Worm (Caenorhabditis elegans) whole organism, young adult: ENCODE measurements around the gene srxa-2.
A peak's percentile ranks its signal among the peaks of the same experiment; 100 is the strongest.

Source experiments
- B0035.1 ChIP-seq: sonication (generic microtip); optimal IDR thresholded peaks from 2 replicates; lab custom pipeline; 2016; ENCODE audit warnings: missing genetic modification characterization, mild to moderate bottlenecking, missing compliant biosample characterization, missing genotype, missing genetic modification reagents
- F39B2.1 ChIP-seq: fragments of 200-800 bp; sonication (Bioruptor generic); IDR thresholded peaks from 2 replicates; pipeline ENCODE4 v1.3.6; 2022; ENCODE audit warnings: missing genetic modification reagents, missing genetic modification characterization, missing compliant biosample characterization
- F49E8.2 ChIP-seq: sonication (generic microtip); optimal IDR thresholded peaks from 3 replicates; lab custom pipeline; 2017; ENCODE audit warnings: missing genetic modification characterization, mild to moderate bottlenecking, missing compliant biosample characterization, antibody characterized with exemption, moderate library complexity; ENCODE audit not compliant: insufficient read depth
- F52B5.7 ChIP-seq: sonication (generic microtip); optimal IDR thresholded peaks from 2 replicates; lab custom pipeline; 2016; ENCODE audit warnings: mild to moderate bottlenecking, missing genetic modification characterization, missing compliant biosample characterization
- F55B11.4 ChIP-seq: sonication (generic microtip); optimal IDR thresholded peaks from 2 replicates; lab custom pipeline; 2016; ENCODE audit warnings: missing compliant biosample characterization, missing genetic modification characterization, borderline replicate concordance; ENCODE audit not compliant: insufficient read depth
- Y67H2A.10 ChIP-seq: fragments of 200-800 bp; sonication (Bioruptor generic); conservative IDR thresholded peaks from 2 replicates; pipeline ENCODE4 v1.3.6; 2022; ENCODE audit warnings: missing genetic modification reagents, missing genetic modification characterization, missing compliant biosample characterization
- Y79H2A.3 ChIP-seq: fragments of 200-800 bp; sonication (Bioruptor generic); conservative IDR thresholded peaks from 2 replicates; pipeline ENCODE4 v1.3.6; 2022; ENCODE audit warnings: missing genetic modification reagents, missing genetic modification characterization, missing compliant biosample characterization
- akir-1 ChIP-seq: fragments of 200-800 bp; sonication (Bioruptor generic); optimal IDR thresholded peaks from 2 replicates; lab custom pipeline; 2018; ENCODE audit warnings: mild to moderate bottlenecking, missing genetic modification characterization, moderate library complexity, missing compliant biosample characterization
- aptf-2 ChIP-seq: fragments of 200-800 bp; sonication (Bioruptor generic); conservative IDR thresholded peaks from 2 replicates; pipeline ENCODE4 v1.3.6; 2022; ENCODE audit warnings: missing genetic modification reagents, missing genetic modification characterization, missing compliant biosample characterization
- aptf-3 ChIP-seq: fragments of 200-800 bp; sonication (Bioruptor generic); IDR thresholded peaks from 2 replicates; pipeline ENCODE4 v1.3.6; 2022; ENCODE audit warnings: missing genetic modification characterization, missing compliant biosample characterization
- atf-7 ChIP-seq: sonication (generic microtip); optimal IDR thresholded peaks from 2 replicates; lab custom pipeline; 2017; ENCODE audit warnings: mild to moderate bottlenecking, missing genetic modification characterization, missing compliant biosample characterization
- attf-3 ChIP-seq: fragments of 200-800 bp; sonication (Bioruptor generic); conservative IDR thresholded peaks from 2 replicates; pipeline ENCODE4 v1.3.6; 2022; ENCODE audit warnings: missing genetic modification reagents, missing genetic modification characterization, missing compliant biosample characterization
- attf-5 ChIP-seq: fragments of 200-800 bp; sonication (Bioruptor generic); optimal IDR thresholded peaks from 2 replicates; lab custom pipeline; 2018; ENCODE audit warnings: mild to moderate bottlenecking, missing genetic modification characterization, missing compliant biosample characterization
- attf-6 ChIP-seq: fragments of 200-800 bp; sonication (Bioruptor generic); IDR thresholded peaks from 2 replicates; pipeline ENCODE4 v1.3.6; 2022; ENCODE audit warnings: missing genetic modification reagents, missing genetic modification characterization, missing compliant biosample characterization
- cebp-1 ChIP-seq, 2 experiments: fragments of 200-800 bp in 1 of 2; sonication (Bioruptor generic) in 1 of 2; sonication (generic microtip) in 1 of 2; IDR thresholded peaks in 1 of 2; optimal IDR thresholded peaks in 1 of 2; 2 replicates each; pipeline versions ENCODE4 v1.3.6 to Lab custom; 2017 to 2022; ENCODE audit warnings: missing compliant biosample characterization in 2 of 2, missing genetic modification characterization in 2 of 2, mild to moderate bottlenecking in 1 of 2, missing genetic modification reagents in 1 of 2, moderate library complexity in 1 of 2
- cebp-2 ChIP-seq: fragments of 200-800 bp; sonication (Bioruptor generic); IDR thresholded peaks from 2 replicates; pipeline ENCODE4 v1.3.6; 2022; ENCODE audit warnings: missing genetic modification characterization, missing compliant biosample characterization
- ceh-91 ChIP-seq: fragments of 200-800 bp; sonication (Bioruptor generic); IDR thresholded peaks from 2 replicates; pipeline ENCODE4 v1.3.6; 2022; ENCODE audit warnings: missing genetic modification reagents, missing genetic modification characterization, missing compliant biosample characterization
- chd-7 ChIP-seq: sonication (generic microtip); optimal IDR thresholded peaks from 2 replicates; lab custom pipeline; 2016; ENCODE audit warnings: mild to moderate bottlenecking, missing genetic modification characterization, moderate library complexity, missing compliant biosample characterization
- dpff-1 ChIP-seq: sonication (generic microtip); optimal IDR thresholded peaks from 2 replicates; lab custom pipeline; 2017; ENCODE audit warnings: mild to moderate bottlenecking, missing genetic modification characterization, missing compliant biosample characterization
- fkh-3 ChIP-seq: sonication (generic microtip); optimal IDR thresholded peaks from 2 replicates; lab custom pipeline; 2016; ENCODE audit warnings: mild to moderate bottlenecking, missing genetic modification characterization, missing compliant biosample characterization
- gei-17 ChIP-seq: fragments of 200-800 bp; sonication (Bioruptor generic); optimal IDR thresholded peaks from 2 replicates; lab custom pipeline; 2018; ENCODE audit warnings: mild to moderate bottlenecking, missing genetic modification characterization, missing compliant biosample characterization
- him-1 ChIP-seq: sonication (generic microtip); optimal IDR thresholded peaks from 2 replicates; lab custom pipeline; 2016; ENCODE audit warnings: missing genotype, missing genetic modification reagents, missing genetic modification characterization, missing compliant biosample characterization
- hlh-26 ChIP-seq: fragments of 200-800 bp; sonication (Bioruptor generic); conservative IDR thresholded peaks from 2 replicates; pipeline ENCODE4 v1.3.6; 2022; ENCODE audit warnings: missing genetic modification reagents, missing genetic modification characterization, missing compliant biosample characterization
- let-526 ChIP-seq: fragments of 200-800 bp; sonication (Bioruptor generic); IDR thresholded peaks from 2 replicates; pipeline ENCODE4 v1.3.6; 2022; ENCODE audit warnings: missing genetic modification reagents, missing genetic modification characterization, missing compliant biosample characterization
- let-607 ChIP-seq, 2 experiments: fragments of 200-800 bp in 1 of 2; sonication (Bioruptor generic) in 1 of 2; sonication (generic microtip) in 1 of 2; optimal IDR thresholded peaks; 2 replicates each; lab custom pipeline; 2016 to 2018; ENCODE audit warnings: mild to moderate bottlenecking in 2 of 2, missing compliant biosample characterization in 2 of 2, missing genetic modification characterization in 2 of 2, moderate library complexity in 2 of 2, missing genotype in 1 of 2
- lin-26 ChIP-seq: fragments of 200-800 bp; sonication (Bioruptor generic); IDR thresholded peaks from 2 replicates; pipeline ENCODE4 v1.3.6; 2022; ENCODE audit warnings: missing genetic modification reagents, missing genetic modification characterization, missing compliant biosample characterization
- lsy-27 ChIP-seq: sonication (generic microtip); optimal IDR thresholded peaks from 2 replicates; lab custom pipeline; 2017; ENCODE audit warnings: missing genetic modification characterization, mild to moderate bottlenecking, missing compliant biosample characterization, antibody characterized with exemption, missing genotype, borderline replicate concordance; ENCODE audit not compliant: insufficient read depth
- madf-6 ChIP-seq: fragments of 200-800 bp; sonication (Bioruptor generic); IDR thresholded peaks from 2 replicates; pipeline ENCODE4 v1.3.6; 2022; ENCODE audit warnings: missing genetic modification reagents, missing genetic modification characterization, missing compliant biosample characterization
- mcd-1 ChIP-seq: fragments of 200-800 bp; sonication (Bioruptor generic); IDR thresholded peaks from 2 replicates; pipeline ENCODE4 v1.3.6; 2022; ENCODE audit warnings: missing genetic modification reagents, missing genetic modification characterization, missing compliant biosample characterization
- mel-28 ChIP-seq: sonication (generic microtip); optimal IDR thresholded peaks from 2 replicates; lab custom pipeline; 2016; ENCODE audit warnings: borderline replicate concordance, mild to moderate bottlenecking, missing genetic modification characterization, missing compliant biosample characterization
- mes-4 ChIP-seq: sonication (generic microtip); optimal IDR thresholded peaks from 2 replicates; lab custom pipeline; 2016; ENCODE audit warnings: missing genotype, missing genetic modification characterization, missing compliant biosample characterization
- nfya-2 ChIP-seq: fragments of 200-800 bp; sonication (Bioruptor generic); IDR thresholded peaks from 2 replicates; pipeline ENCODE4 v1.3.6; 2022; ENCODE audit warnings: missing genetic modification reagents, missing genetic modification characterization, missing compliant biosample characterization
- nfyb-1 ChIP-seq: fragments of 200-800 bp; sonication (Bioruptor generic); IDR thresholded peaks from 2 replicates; pipeline ENCODE4 v1.3.6; 2022; ENCODE audit warnings: missing genetic modification reagents, missing genetic modification characterization, missing compliant biosample characterization
- nhr-27 ChIP-seq: fragments of 200-800 bp; sonication (Bioruptor generic); optimal IDR thresholded peaks from 2 replicates; lab custom pipeline; 2018; ENCODE audit warnings: mild to moderate bottlenecking, missing genetic modification characterization, moderate library complexity, missing compliant biosample characterization
- nhr-80 ChIP-seq: sonication (generic microtip); optimal IDR thresholded peaks from 2 replicates; lab custom pipeline; 2016; ENCODE audit warnings: missing genetic modification characterization, missing compliant biosample characterization
- nhr-90 ChIP-seq: sonication (generic microtip); optimal IDR thresholded peaks from 2 replicates; lab custom pipeline; 2016; ENCODE audit warnings: missing genotype, mild to moderate bottlenecking, missing genetic modification characterization, missing compliant biosample characterization
- pbrm-1 ChIP-seq: fragments of 200-800 bp; sonication (Bioruptor generic); IDR thresholded peaks from 2 replicates; pipeline ENCODE4 v1.3.6; 2022; ENCODE audit warnings: missing genetic modification reagents, missing genetic modification characterization, missing compliant biosample characterization
- repo-1 ChIP-seq: sonication (generic microtip); optimal IDR thresholded peaks from 2 replicates; lab custom pipeline; 2017; ENCODE audit warnings: mild to moderate bottlenecking, missing genetic modification characterization, missing compliant biosample characterization
- snpc-1.3 ChIP-seq: sonication (generic microtip); optimal IDR thresholded peaks from 2 replicates; lab custom pipeline; 2017; ENCODE audit warnings: missing genetic modification characterization, mild to moderate bottlenecking, missing compliant biosample characterization, antibody characterized with exemption, moderate library complexity, missing genotype, missing genetic modification reagents; ENCODE audit not compliant: insufficient read depth
- snpc-3.4 ChIP-seq: sonication (generic microtip); optimal IDR thresholded peaks from 2 replicates; lab custom pipeline; 2017; ENCODE audit warnings: missing genetic modification characterization, mild to moderate bottlenecking, missing compliant biosample characterization, antibody characterized with exemption, moderate library complexity, missing genotype, missing genetic modification reagents
- somi-1 ChIP-seq: fragments of 200-800 bp; sonication (Bioruptor generic); optimal IDR thresholded peaks from 2 replicates; lab custom pipeline; 2018; ENCODE audit warnings: mild to moderate bottlenecking, missing genetic modification characterization, missing compliant biosample characterization
- sptf-2 ChIP-seq: fragments of 200-800 bp; sonication (Bioruptor generic); optimal IDR thresholded peaks from 2 replicates; lab custom pipeline; 2018; ENCODE audit warnings: mild to moderate bottlenecking, missing genetic modification characterization, missing compliant biosample characterization
- tbp1 ChIP-seq: fragments of 200-800 bp; sonication (Bioruptor generic); optimal IDR thresholded peaks from 2 replicates; lab custom pipeline; 2018; ENCODE audit warnings: mild to moderate bottlenecking, missing genetic modification characterization, missing compliant biosample characterization
- xnd-1 ChIP-seq: sonication (generic microtip); optimal IDR thresholded peaks from 2 replicates; lab custom pipeline; 2016; ENCODE audit warnings: missing genotype, missing genetic modification reagents, missing genetic modification characterization, missing compliant biosample characterization
- ztf-25 ChIP-seq: fragments of 200-800 bp; sonication (Bioruptor generic); IDR thresholded peaks from 2 replicates; pipeline ENCODE4 v1.3.6; 2022; ENCODE audit warnings: missing genetic modification reagents, missing genetic modification characterization, missing compliant biosample characterization
- ztf-28 ChIP-seq: fragments of 200-800 bp; sonication (Bioruptor generic); IDR thresholded peaks from 2 replicates; pipeline ENCODE4 v1.3.6; 2022; ENCODE audit warnings: missing genetic modification reagents, missing genetic modification characterization, missing compliant biosample characterization
- ztf-6 ChIP-seq: fragments of 200-800 bp; sonication (Bioruptor generic); IDR thresholded peaks from 2 replicates; pipeline ENCODE4 v1.3.6; 2022; ENCODE audit warnings: missing genetic modification reagents, missing genetic modification characterization, missing compliant biosample characterization

Gene srxa-2

DNA sequence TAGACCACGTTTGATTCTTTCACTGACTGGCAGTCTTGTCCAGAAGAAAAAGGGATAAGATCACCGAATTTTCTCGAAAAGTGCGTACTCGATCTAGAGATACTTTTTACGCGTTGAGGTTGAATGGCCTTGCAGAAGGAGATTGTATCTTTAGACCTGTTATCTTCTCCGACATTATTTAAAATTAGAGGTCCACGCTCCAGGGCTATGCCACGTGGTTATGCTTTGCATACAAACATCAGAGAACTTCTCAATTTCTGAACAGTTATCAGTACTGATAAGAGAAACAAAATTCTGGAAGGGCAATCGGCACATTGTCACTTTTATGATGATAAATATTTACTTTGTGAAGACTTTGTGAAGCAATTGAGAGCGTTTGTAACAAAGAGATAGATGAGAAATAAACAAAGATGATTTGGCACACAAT, 18.9 kb downstream of the srxa-2 start (continued):
- TF ChIP-seq gei-17 (no peak), akir-1 (no peak), dpff-1 (no peak), pbrm-1 (GFP tag; lab: Robert Waterston, UW) (no peak), Y79H2A.3 (GFP tag; lab: Robert Waterston, UW) (no peak), cebp-2 (GFP tag; lab: Robert Waterston, UW) (0 out of 2 replicates have a peak, but pooled peaks have one; percentile 11), mel-28 (tag; lab: Kevin White, UChicago) (no peak), ztf-6 (no peak), xnd-1 (no peak), F52B5.7 (no peak), nhr-80 (peak; percentile 86), repo-1 (peak; percentile 41), ztf-25 (GFP tag; lab: Robert Waterston, UW) (no peak), ztf-28 (GFP tag; lab: Robert Waterston, UW) (no peak), snpc-1.3 (tag; lab: Kevin White, UChicago) (no peak), snpc-3.4 (tag; lab: Kevin White, UChicago) (peak; percentile 30), tbp1 (GFP tag; lab: Kevin White, UChicago) (peak; percentile 49), sptf-2 (GFP tag; lab: Kevin White, UChicago) (no peak), lin-26 (GFP tag; lab: Robert Waterston, UW) (0 out of 2 replicates have a peak, but pooled peaks have one; percentile 20), him-1 (tag; lab: Kevin White, UChicago) (no peak), chd-7 (peak; percentile 46), attf-5 (GFP tag; lab: Kevin White, UChicago) (peak; percentile 39), nhr-27 (tag; lab: Kevin White, UChicago) (no peak), fkh-3 (tag; lab: Kevin White, UChicago) (no peak), Y67H2A.10 (no peak), let-526 (GFP tag; lab: Robert Waterston, UW) (no peak), mes-4 (tag; lab: Kevin White, UChicago) (no peak), attf-6 (no peak), hlh-26 (no peak), nhr-90 (tag; lab: Kevin White, UChicago) (peak; percentile 42), lsy-27 (tag; lab: Kevin White, UChicago) (no peak), F55B11.4 (tag; lab: Kevin White, UChicago) (no peak), B0035.1 (tag; lab: Kevin White, UChicago) (no peak), cebp-1 (GFP tag; IDR thresholded peaks at IDR 0.05; lab: Robert Waterston, UW) (no peak), cebp-1 (tag; optimal IDR thresholded peaks at IDR 0.05; lab: Kevin White, UChicago) (peak; percentile 57), somi-1 (GFP tag; lab: Kevin White, UChicago) (peak; percentile 63), nfya-2 (GFP tag; lab: Robert Waterston, UW) (no peak), F49E8.2 (tag; lab: Kevin White, UChicago) (no peak), ceh-91 (no peak), mcd-1 (GFP tag; lab: Robert Waterston, UW) (0 out of 2 replicates have a peak, but pooled peaks have one; percentile 17), nfyb-1 (GFP tag; lab: Robert Waterston, UW) (peak; percentile 61), madf-6 (no peak), atf-7 (no peak), aptf-3 (GFP tag; lab: Robert Waterston, UW) (no peak), aptf-2 (GFP tag; lab: Robert Waterston, UW) (no peak), let-607 (tag; optimal IDR thresholded peaks at IDR 0.05; lab: Kevin White, UChicago) (peak; percentile 64 to 86), attf-3 (GFP tag; lab: Robert Waterston, UW) (no peak), F39B2.1 (GFP tag; lab: Robert Waterston, UW) (no peak)
